Worm (Caenorhabditis elegans) whole organism, L4 larva: ENCODE measurements around the gene acy-1.

Experiments used
- D1046.2 ChIP-seq: fragments of 200-800 bp; sonication (Bioruptor generic); IDR thresholded peaks from 2 replicates; pipeline ENCODE4 v1.3.6; 2022; ENCODE audit warnings: missing genetic modification characterization, missing compliant biosample characterization
- daf-16 ChIP-seq, 3 experiments: sonication (generic microtip); optimal IDR thresholded peaks; 2 replicates each; lab custom pipeline; 2016 to 2017; ENCODE audit warnings: missing genetic modification characterization in 3 of 3, missing genetic modification reagents in 3 of 3, mild to moderate bottlenecking in 2 of 3, missing compliant biosample characterization in 2 of 3, missing biosample characterization in 1 of 3, moderate library complexity in 1 of 3
- lin-15B ChIP-seq: fragments of 150-350 bp; sonication (generic microtip); optimal IDR thresholded peaks from 3 replicates; lab custom pipeline; 2014; ENCODE audit warnings: missing biosample characterization, missing genetic modification characterization
- mdl-1 ChIP-seq, 2 experiments: fragments of 150-350 bp in 1 of 2; sonication (generic microtip) in 1 of 2; optimal IDR thresholded peaks; 2 replicates each; lab custom pipeline; 2014 to 2017; ENCODE audit warnings: missing biosample characterization in 2 of 2, missing genetic modification characterization in 2 of 2
- nhr-10 ChIP-seq: fragments of 150-350 bp; optimal IDR thresholded peaks from 2 replicates; lab custom pipeline; 2014; ENCODE audit warnings: missing biosample characterization, missing genetic modification characterization
- nhr-11 ChIP-seq: fragments of 150-350 bp; optimal IDR thresholded peaks from 2 replicates; lab custom pipeline; 2014; ENCODE audit warnings: missing biosample characterization, missing genetic modification characterization
- nhr-28 ChIP-seq: fragments of 150-350 bp; optimal IDR thresholded peaks from 2 replicates; lab custom pipeline; 2014; ENCODE audit warnings: missing biosample characterization, missing genetic modification characterization
- nhr-77 ChIP-seq: fragments of 150-350 bp; optimal IDR thresholded peaks from 2 replicates; lab custom pipeline; 2014; ENCODE audit warnings: missing biosample characterization, missing genetic modification characterization
- skn-1 ChIP-seq: fragments of 150-350 bp; optimal IDR thresholded peaks from 2 replicates; lab custom pipeline; 2014; ENCODE audit warnings: missing biosample characterization, missing genetic modification characterization

- no peak for TF ChIP-seq lin-15B (tag; lab: Kevin White, UChicago)
- no peak for TF ChIP-seq nhr-11 (tag; lab: Kevin White, UChicago)
- no peak for TF ChIP-seq daf-16 (GFP tag; optimal IDR thresholded peaks at IDR 0.05; lab: Kevin White, UChicago)
- TF ChIP-seq daf-16 (tag; optimal IDR thresholded peaks at IDR 0.05; lab: Kevin White, UChicago): no peak
- no peak for TF ChIP-seq D1046.2 (GFP tag; lab: Robert Waterston, UW)
- no peak for TF ChIP-seq nhr-77
- TF ChIP-seq skn-1 (tag; lab: Kevin White, UChicago): no peak
- TF ChIP-seq nhr-10: no peak
- no peak for TF ChIP-seq mdl-1 (tag; optimal IDR thresholded peaks at IDR 0.05; lab: Kevin White, UChicago)
- TF ChIP-seq nhr-28: no peak
Observed at ce11 chrIII:4748109-4748508, 26.2 kb downstream of the acy-1 start, which contains the start of gene col-89.
